Comparison of ENCODE assay signal across 4 worm cellular contexts in genomic region chrIII:12606175-12606574, ce11.
TF ChIP-seq lines count a peak whose summit lies in the region.

No protein-coding gene starts in this region.

TF ChIP-seq in whole organism, L2 larva, 48 proteins besides CTCF, POLR2A, EP300 and RAD21:
- no peak for TF ChIP-seq elt-3 (tag; optimal IDR thresholded peaks at IDR 0.05; lab: Kevin White, UChicago)
- peak; percentile 38 for TF ChIP-seq fos-1 (tag; optimal IDR thresholded peaks at IDR 0.05; lab: Kevin White, UChicago)
- TF ChIP-seq ama-1 (optimal IDR thresholded peaks at IDR 0.05; lab: Kevin White, UChicago), result peak; percentile 3
- peak; percentile 2 for TF ChIP-seq lin-13 (GFP tag; optimal IDR thresholded peaks at IDR 0.05; lab: Kevin White, UChicago)

TF ChIP-seq in whole organism, L3 larva, 47 proteins besides CTCF, POLR2A, EP300 and RAD21:
- TF ChIP-seq ceh-16 (tag; optimal IDR thresholded peaks at IDR 0.05; lab: Kevin White, UChicago) (no peak), fkh-10 (GFP tag; optimal IDR thresholded peaks at IDR 0.05; lab: Kevin White, UChicago) (no peak), unc-62 (GFP tag; optimal IDR thresholded peaks at IDR 0.05; lab: Kevin White, UChicago) (no peak), pha-4 (tag; optimal IDR thresholded peaks at IDR 0.05; lab: Kevin White, UChicago) (peak; percentile 30), lsy-12 (tag; optimal IDR thresholded peaks at IDR 0.05; lab: Kevin White, UChicago) (no peak), elt-2 (tag; optimal IDR thresholded peaks at IDR 0.05; lab: Kevin White, UChicago) (peak; percentile 29), ztf-4 (tag; optimal IDR thresholded peaks at IDR 0.05; lab: Kevin White, UChicago) (no peak), nhr-25 (tag; optimal IDR thresholded peaks at IDR 0.05; lab: Kevin White, UChicago) (no peak)

TF ChIP-seq in whole organism, L4 larva, 104 proteins besides CTCF, POLR2A, EP300 and RAD21:
- TF ChIP-seq mdl-1 (tag; optimal IDR thresholded peaks at IDR 0.05; lab: Kevin White, UChicago), result no peak
- no peak for TF ChIP-seq aly-2 (tag; optimal IDR thresholded peaks at IDR 0.05; lab: Kevin White, UChicago)
- no peak for TF ChIP-seq hmg-1.1 (GFP tag; IDR thresholded peaks at IDR 0.05; lab: Robert Waterston, UW)
- TF ChIP-seq lsy-2 (tag; optimal IDR thresholded peaks at IDR 0.05; lab: Kevin White, UChicago), result peak in 1 of 2 experiments; percentile 9
- TF ChIP-seq nhr-6 (tag; optimal IDR thresholded peaks at IDR 0.05; lab: Kevin White, UChicago), result no peak
- TF ChIP-seq vab-7 (GFP tag; IDR thresholded peaks at IDR 0.05; lab: Robert Waterston, UW), result no peak
- no peak for TF ChIP-seq zip-2 (tag; optimal IDR thresholded peaks at IDR 0.05; lab: Kevin White, UChicago)
- no peak for TF ChIP-seq Y105C5A.15 (GFP tag; IDR thresholded peaks at IDR 0.05; lab: Robert Waterston, UW)
- no peak for TF ChIP-seq ceh-44 (GFP tag; IDR thresholded peaks at IDR 0.05; lab: Robert Waterston, UW)
- TF ChIP-seq php-3 (GFP tag; IDR thresholded peaks at IDR 0.05; lab: Robert Waterston, UW), result no peak
- TF ChIP-seq F37D6.2 (tag; optimal IDR thresholded peaks at IDR 0.05; lab: Kevin White, UChicago), result no peak
- TF ChIP-seq set-16 (GFP tag; IDR thresholded peaks at IDR 0.05; lab: Robert Waterston, UW), result no peak
- TF ChIP-seq aha-1 (tag; lab: Kevin White, UChicago), result no peak
- TF ChIP-seq Y75B8A.6 (GFP tag; IDR thresholded peaks at IDR 0.05; lab: Robert Waterston, UW), result 0 out of 2 replicates have a peak, but pooled peaks have one; percentile 5
- TF ChIP-seq ama-1 (optimal IDR thresholded peaks at IDR 0.05; lab: Kevin White, UChicago), result no peak
- no peak for TF ChIP-seq ZK546.5 (tag; optimal IDR thresholded peaks at IDR 0.05; lab: Kevin White, UChicago)
- peak; percentile 13 for TF ChIP-seq dve-1 (tag; optimal IDR thresholded peaks at IDR 0.05; lab: Kevin White, UChicago; ENCODE audit: insufficient read depth)
- no peak for TF ChIP-seq Y48G9A.11 (GFP tag; IDR thresholded peaks at IDR 0.05; lab: Robert Waterston, UW)
- TF ChIP-seq nhr-28 (tag; optimal IDR thresholded peaks at IDR 0.05; lab: Kevin White, UChicago), result peak; percentile 11
- TF ChIP-seq dmd-6 (GFP tag; IDR thresholded peaks at IDR 0.05; lab: Robert Waterston, UW), result no peak
- no peak for TF ChIP-seq lin-13 (GFP tag; optimal IDR thresholded peaks at IDR 0.05; lab: Kevin White, UChicago)
- no peak for TF ChIP-seq dpl-1 (GFP tag; optimal IDR thresholded peaks at IDR 0.05; lab: Kevin White, UChicago)
- TF ChIP-seq hlh-30 (tag; optimal IDR thresholded peaks at IDR 0.05; lab: Kevin White, UChicago; ENCODE audit: insufficient read depth), result no peak
- TF ChIP-seq hlh-11 (tag; optimal IDR thresholded peaks at IDR 0.05; lab: Kevin White, UChicago), result peak; percentile 31
- TF ChIP-seq T26A8.4 (GFP tag; IDR thresholded peaks at IDR 0.05; lab: Robert Waterston, UW), result no peak
- no peak for TF ChIP-seq sdz-12 (GFP tag; optimal IDR thresholded peaks at IDR 0.05; lab: Kevin White, UChicago)
- no peak for TF ChIP-seq F26F4.8 (GFP tag; conservative IDR thresholded peaks at IDR 0.05; lab: Robert Waterston, UW)
- no peak for TF ChIP-seq daf-16 (GFP tag; optimal IDR thresholded peaks at IDR 0.05; lab: Kevin White, UChicago)
- peak; percentile 58 for TF ChIP-seq daf-16 (tag; optimal IDR thresholded peaks at IDR 0.05; lab: Kevin White, UChicago)
- no peak for TF ChIP-seq duxl-1 (tag; optimal IDR thresholded peaks at IDR 0.05; lab: Kevin White, UChicago; ENCODE audit: poor library complexity)
- TF ChIP-seq lin-39 (tag; optimal IDR thresholded peaks at IDR 0.05; lab: Kevin White, UChicago), result no peak
- no peak for TF ChIP-seq saeg-2 (GFP tag; IDR thresholded peaks at IDR 0.05; lab: Robert Waterston, UW)
TF ChIP-seq in whole organism, L4 larva: peak in this region for 6.

TF ChIP-seq in whole organism, young adult, 124 proteins besides CTCF, POLR2A, EP300 and RAD21:
- TF ChIP-seq ztf-25 (GFP tag; IDR thresholded peaks at IDR 0.05; lab: Robert Waterston, UW), result no peak
- no peak for TF ChIP-seq rcor-1 (GFP tag; IDR thresholded peaks at IDR 0.05; lab: Robert Waterston, UW)
- TF ChIP-seq cebp-1 (GFP tag; IDR thresholded peaks at IDR 0.05; lab: Robert Waterston, UW), result peak; percentile 79; the same call in 1 of the 2 replicates
- peak; percentile 91 for TF ChIP-seq cebp-1 (tag; optimal IDR thresholded peaks at IDR 0.05; lab: Kevin White, UChicago)
